Worm (Caenorhabditis elegans) whole organism, mixed stage, embryonic: ENCODE measurements around the gene Y116A8C.467.
"Not testable (repeated sequence)": the region's sequence is repeated elsewhere in the genome, so short reads cannot be mapped to it uniquely, and the experiment has no call there.

Experiments
- ceh-43 ChIP-seq: fragments of 200-800 bp; sonication (Bioruptor generic); optimal IDR thresholded peaks from 2 replicates; lab custom pipeline; 2018; ENCODE audit warnings: mild to moderate bottlenecking, missing genetic modification characterization, moderate library complexity, missing compliant biosample characterization
- ces-1 ChIP-seq: fragments of 150-350 bp; optimal IDR thresholded peaks from 2 replicates; lab custom pipeline; 2014; ENCODE audit warnings: missing biosample characterization, missing genetic modification reagents, missing genetic modification characterization
- cnd-1 ChIP-seq: fragments of 200-800 bp; sonication (Bioruptor generic); optimal IDR thresholded peaks from 2 replicates; lab custom pipeline; 2018; ENCODE audit warnings: mild to moderate bottlenecking, missing genetic modification characterization, missing compliant biosample characterization
- lin-13 ChIP-seq: fragments of 150-350 bp; optimal IDR thresholded peaks from 2 replicates; lab custom pipeline; 2014; ENCODE audit warnings: missing biosample characterization, missing genetic modification characterization
- mab-5 ChIP-seq: fragments of 150-350 bp; optimal IDR thresholded peaks from 2 replicates; lab custom pipeline; 2014; ENCODE audit warnings: missing biosample characterization, missing genetic modification characterization
- nhr-28 ChIP-seq: fragments of 150-350 bp; optimal IDR thresholded peaks from 2 replicates; lab custom pipeline; 2014; ENCODE audit warnings: missing biosample characterization, missing genetic modification characterization
- pha-4 ChIP-seq: fragments of 150-350 bp; optimal IDR thresholded peaks from 2 replicates; lab custom pipeline; 2018; ENCODE audit warnings: missing biosample characterization, missing genetic modification reagents, missing genetic modification characterization
- snpc-4 ChIP-seq: fragments of 150-350 bp; optimal IDR thresholded peaks from 2 replicates; lab custom pipeline; 2014; ENCODE audit warnings: missing biosample characterization, missing genetic modification characterization
- tbx-8 ChIP-seq: fragments of 200-800 bp; sonication (Bioruptor generic); optimal IDR thresholded peaks from 2 replicates; lab custom pipeline; 2018; ENCODE audit warnings: mild to moderate bottlenecking, missing genetic modification characterization, moderate library complexity, missing compliant biosample characterization
- ztf-11 ChIP-seq: fragments of 150-350 bp; optimal IDR thresholded peaks from 2 replicates; lab custom pipeline; 2014; ENCODE audit warnings: missing biosample characterization, missing genetic modification characterization

- not testable (repeated sequence) for TF ChIP-seq ceh-43 (GFP tag; lab: Kevin White, UChicago); snpc-4 (tag; lab: Kevin White, UChicago); ztf-11; nhr-28; ces-1 (GFP tag; lab: Kevin White, UChicago); mab-5; pha-4 (tag; lab: Kevin White, UChicago); cnd-1; lin-13 (tag; lab: Kevin White, UChicago); tbx-8
These were observed 7.2 kb upstream of the Y116A8C.467 start, which contains the start of gene Y116A8C.24 for ce11 chrIV:17070791-17071190.
